Fruit fly (Drosophila melanogaster): Measurements from ENCODE around the gene CG6441.

The CG6441 gene

dm6 chr2L:7466304-7466703 lies 8.2 kb upstream of the CG6441 start, which contains the start of gene CG6055:
Gene CG6055 (plus strand): TSS chr2L:7466543.
- no peak for TF ChIP-seq Myc (optimal IDR thresholded peaks at IDR 0.05)
- TF ChIP-seq h (optimal IDR thresholded peaks at IDR 0.05), result no peak
- TF ChIP-seq psq (optimal IDR thresholded peaks at IDR 0.05), result no peak
- no peak for TF ChIP-seq ttk (optimal IDR thresholded peaks at IDR 0.05)
- no peak for TF ChIP-seq insv (optimal IDR thresholded peaks at IDR 0.05)
- no peak for TF ChIP-seq Sin3A (optimal IDR thresholded peaks at IDR 0.05)

- TF ChIP-seq h (optimal IDR thresholded peaks at IDR 0.05) (no peak), Sin3A (optimal IDR thresholded peaks at IDR 0.05) (no peak), insv (optimal IDR thresholded peaks at IDR 0.05) (no peak), Myc (optimal IDR thresholded peaks at IDR 0.05) (no peak)
Observed at dm6 chr2L:7473248-7473647, 1.3 kb upstream of the CG6441 start.

- TF ChIP-seq Myc (optimal IDR thresholded peaks at IDR 0.05) (no peak), ttk (optimal IDR thresholded peaks at IDR 0.05) (no peak), psq (optimal IDR thresholded peaks at IDR 0.05) (no peak), insv (optimal IDR thresholded peaks at IDR 0.05) (no peak), Sin3A (optimal IDR thresholded peaks at IDR 0.05) (no peak), h (optimal IDR thresholded peaks at IDR 0.05) (no peak)
Observed at dm6 chr2L:7486222-7486621, 11.7 kb downstream of the CG6441 start.

dm6 chr2L:7491902-7492301 lies 17.4 kb downstream of the CG6441 start:
- TF ChIP-seq h (optimal IDR thresholded peaks at IDR 0.05), result no peak
- TF ChIP-seq ttk (optimal IDR thresholded peaks at IDR 0.05), result no peak
- no peak for TF ChIP-seq insv (optimal IDR thresholded peaks at IDR 0.05)
- TF ChIP-seq Myc (optimal IDR thresholded peaks at IDR 0.05), result no peak
- TF ChIP-seq psq (optimal IDR thresholded peaks at IDR 0.05), result no peak
- TF ChIP-seq Sin3A (optimal IDR thresholded peaks at IDR 0.05), result no peak

- TF ChIP-seq Myc (optimal IDR thresholded peaks at IDR 0.05), result no peak
- no peak for TF ChIP-seq psq (optimal IDR thresholded peaks at IDR 0.05)
- TF ChIP-seq insv (optimal IDR thresholded peaks at IDR 0.05), result no peak
- no peak for TF ChIP-seq Sin3A (optimal IDR thresholded peaks at IDR 0.05)
- no peak for TF ChIP-seq h (optimal IDR thresholded peaks at IDR 0.05)
- TF ChIP-seq ttk (optimal IDR thresholded peaks at IDR 0.05), result no peak
Observed at dm6 chr2L:7492508-7492907, 18.0 kb downstream of the CG6441 start.

- TF ChIP-seq Myc (optimal IDR thresholded peaks at IDR 0.05) (no peak), Sin3A (optimal IDR thresholded peaks at IDR 0.05) (no peak), h (optimal IDR thresholded peaks at IDR 0.05) (no peak)
Observed at dm6 chr2L:7493444-7493843, 18.9 kb downstream of the CG6441 start.

- TF ChIP-seq ttk (optimal IDR thresholded peaks at IDR 0.05) (no peak), h (optimal IDR thresholded peaks at IDR 0.05) (no peak), insv (optimal IDR thresholded peaks at IDR 0.05) (no peak), psq (optimal IDR thresholded peaks at IDR 0.05) (no peak), Myc (optimal IDR thresholded peaks at IDR 0.05) (no peak), Sin3A (optimal IDR thresholded peaks at IDR 0.05) (no peak)
Observed at dm6 chr2L:7494341-7495293, 20.1 kb downstream of the CG6441 start.

- TF ChIP-seq psq (optimal IDR thresholded peaks at IDR 0.05) (no peak), Myc (optimal IDR thresholded peaks at IDR 0.05) (no peak), insv (optimal IDR thresholded peaks at IDR 0.05) (no peak), ttk (optimal IDR thresholded peaks at IDR 0.05) (no peak), Sin3A (optimal IDR thresholded peaks at IDR 0.05) (no peak)
Observed at dm6 chr2L:7495294-7495986, 20.9 kb downstream of the CG6441 start.

dm6 chr2L:7495987-7496503 lies 21.5 kb downstream of the CG6441 start, which contains the start of gene Ziz:
Gene Ziz (minus strand): TSS chr2L:7496307.
- no peak for TF ChIP-seq Sin3A (optimal IDR thresholded peaks at IDR 0.05)
- TF ChIP-seq Myc (optimal IDR thresholded peaks at IDR 0.05), result no peak
- no peak for TF ChIP-seq psq (optimal IDR thresholded peaks at IDR 0.05)
- no peak for TF ChIP-seq ttk (optimal IDR thresholded peaks at IDR 0.05)
- TF ChIP-seq insv (optimal IDR thresholded peaks at IDR 0.05), result no peak

- TF ChIP-seq ttk (optimal IDR thresholded peaks at IDR 0.05) (no peak), Myc (optimal IDR thresholded peaks at IDR 0.05) (no peak), h (optimal IDR thresholded peaks at IDR 0.05) (no peak), psq (optimal IDR thresholded peaks at IDR 0.05) (no peak), Sin3A (optimal IDR thresholded peaks at IDR 0.05) (no peak), insv (optimal IDR thresholded peaks at IDR 0.05) (no peak)
Observed at dm6 chr2L:7497265-7497664, 22.8 kb downstream of the CG6441 start, which contains the start of gene Obp28a. Gene Obp28a (minus strand): TSS chr2L:7497365.

dm6 chr2L:7498208-7498607 lies 23.7 kb downstream of the CG6441 start:
- TF ChIP-seq Myc (optimal IDR thresholded peaks at IDR 0.05), result no peak
- TF ChIP-seq h (optimal IDR thresholded peaks at IDR 0.05), result no peak
- TF ChIP-seq ttk (optimal IDR thresholded peaks at IDR 0.05), result no peak
- no peak for TF ChIP-seq Sin3A (optimal IDR thresholded peaks at IDR 0.05)
- TF ChIP-seq insv (optimal IDR thresholded peaks at IDR 0.05), result no peak
- no peak for TF ChIP-seq psq (optimal IDR thresholded peaks at IDR 0.05)

dm6 chr2L:7501743-7502142 lies 27.2 kb downstream of the CG6441 start:
- TF ChIP-seq psq (optimal IDR thresholded peaks at IDR 0.05) (no peak), Sin3A (optimal IDR thresholded peaks at IDR 0.05) (no peak), Myc (optimal IDR thresholded peaks at IDR 0.05) (no peak), h (optimal IDR thresholded peaks at IDR 0.05) (no peak), insv (optimal IDR thresholded peaks at IDR 0.05) (no peak), ttk (optimal IDR thresholded peaks at IDR 0.05) (no peak)

Data from Kc167 (cell line).